Worm (Caenorhabditis elegans) whole organism, late embryonic: ENCODE data around the gene lim-6.

ENCODE experiments used
- C08G9.2 ChIP-seq: sonication (generic microtip); optimal IDR thresholded peaks from 2 replicates; lab custom pipeline; 2016; ENCODE audit warnings: mild to moderate bottlenecking, missing genetic modification characterization, moderate library complexity, missing compliant biosample characterization
- C38D4.7 ChIP-seq: fragments of 200-800 bp; sonication (Bioruptor generic); optimal IDR thresholded peaks from 2 replicates; lab custom pipeline; 2018; ENCODE audit warnings: mild to moderate bottlenecking, missing genetic modification characterization, moderate library complexity, missing compliant biosample characterization
- F13H6.1 ChIP-seq: sonication (generic microtip); optimal IDR thresholded peaks from 2 replicates; lab custom pipeline; 2016; ENCODE audit warnings: missing genetic modification characterization, missing compliant biosample characterization
- T23F11.4 ChIP-seq: fragments of 200-800 bp; sonication (Bioruptor generic); optimal IDR thresholded peaks from 2 replicates; lab custom pipeline; 2018; ENCODE audit warnings: mild to moderate bottlenecking, missing genetic modification characterization, missing compliant biosample characterization
- Y22D7AL.16 ChIP-seq: sonication (generic microtip); optimal IDR thresholded peaks from 2 replicates; lab custom pipeline; 2016; ENCODE audit warnings: missing genetic modification characterization, missing compliant biosample characterization
- ahr-1 ChIP-seq: sonication (generic microtip); optimal IDR thresholded peaks from 2 replicates; lab custom pipeline; 2016; ENCODE audit warnings: missing genetic modification characterization, missing compliant biosample characterization
- ama-1 ChIP-seq: fragments of 150-350 bp; optimal IDR thresholded peaks from 2 replicates; lab custom pipeline; 2014
- ceh-14 ChIP-seq: sonication (generic microtip); optimal IDR thresholded peaks from 2 replicates; lab custom pipeline; 2016; ENCODE audit warnings: missing genotype, missing genetic modification characterization, missing compliant biosample characterization
- ceh-18 ChIP-seq: sonication (generic microtip); optimal IDR thresholded peaks from 2 replicates; lab custom pipeline; 2016; ENCODE audit warnings: missing genetic modification characterization, missing compliant biosample characterization
- ceh-2 ChIP-seq: sonication (generic microtip); optimal IDR thresholded peaks from 2 replicates; lab custom pipeline; 2016; ENCODE audit warnings: missing genotype, missing genetic modification characterization, missing compliant biosample characterization
- ceh-22 ChIP-seq: sonication (generic microtip); optimal IDR thresholded peaks from 2 replicates; lab custom pipeline; 2017; ENCODE audit warnings: missing biosample characterization, missing genetic modification characterization
- ceh-24 ChIP-seq: sonication (generic microtip); optimal IDR thresholded peaks from 2 replicates; lab custom pipeline; 2016; ENCODE audit warnings: mild to moderate bottlenecking, missing genetic modification characterization, missing compliant biosample characterization
- ceh-30 ChIP-seq: fragments of 150-350 bp; optimal IDR thresholded peaks from 2 replicates; lab custom pipeline; 2014; ENCODE audit warnings: missing biosample characterization, missing genetic modification characterization
- ceh-31 ChIP-seq: sonication (generic microtip); optimal IDR thresholded peaks from 2 replicates; lab custom pipeline; 2016; ENCODE audit warnings: missing genetic modification characterization, missing compliant biosample characterization
- ceh-34 ChIP-seq: sonication (generic microtip); optimal IDR thresholded peaks from 2 replicates; lab custom pipeline; 2016; ENCODE audit warnings: mild to moderate bottlenecking, missing genetic modification characterization, missing compliant biosample characterization
- ceh-45 ChIP-seq: fragments of 200-800 bp; sonication (Bioruptor generic); IDR thresholded peaks from 2 replicates; pipeline ENCODE4 v1.3.6; 2022; ENCODE audit warnings: missing genetic modification reagents, missing genetic modification characterization, missing compliant biosample characterization
- ceh-48 ChIP-seq: sonication (generic microtip); optimal IDR thresholded peaks from 2 replicates; lab custom pipeline; 2016; ENCODE audit warnings: missing genetic modification characterization, inconsistent platforms, missing compliant biosample characterization
- ceh-6 ChIP-seq: fragments of 200-800 bp; sonication (Bioruptor generic); optimal IDR thresholded peaks from 2 replicates; lab custom pipeline; 2018; ENCODE audit warnings: mild to moderate bottlenecking, missing genetic modification characterization, missing compliant biosample characterization
- dmd-4 ChIP-seq: sonication (generic microtip); optimal IDR thresholded peaks from 2 replicates; lab custom pipeline; 2016; ENCODE audit warnings: borderline replicate concordance, missing genetic modification characterization, missing compliant biosample characterization
- dve-1 ChIP-seq: sonication (generic microtip); optimal IDR thresholded peaks from 2 replicates; lab custom pipeline; 2017; ENCODE audit warnings: antibody characterized with exemption, mild to moderate bottlenecking, missing genetic modification characterization, missing compliant biosample characterization
- elt-2 ChIP-seq: sonication (generic microtip); optimal IDR thresholded peaks from 2 replicates; lab custom pipeline; 2016; ENCODE audit warnings: missing genetic modification reagents, missing genetic modification characterization, missing compliant biosample characterization
- ets-4 ChIP-seq: sonication (generic microtip); optimal IDR thresholded peaks from 2 replicates; lab custom pipeline; 2016; ENCODE audit warnings: missing genetic modification characterization, missing compliant biosample characterization
- eyg-1 ChIP-seq: sonication (generic microtip); optimal IDR thresholded peaks from 2 replicates; lab custom pipeline; 2016; ENCODE audit warnings: missing genotype, missing genetic modification characterization, missing compliant biosample characterization
- fax-1 ChIP-seq: sonication (generic microtip); optimal IDR thresholded peaks from 2 replicates; lab custom pipeline; 2016; ENCODE audit warnings: missing genotype, missing genetic modification characterization, missing compliant biosample characterization
- fkh-6 ChIP-seq: sonication (generic microtip); optimal IDR thresholded peaks from 2 replicates; lab custom pipeline; 2016; ENCODE audit warnings: missing genetic modification characterization, missing compliant biosample characterization
- hlh-13 ChIP-seq: fragments of 200-800 bp; sonication (Bioruptor generic); optimal IDR thresholded peaks from 2 replicates; lab custom pipeline; 2018; ENCODE audit warnings: mild to moderate bottlenecking, missing genetic modification characterization, missing compliant biosample characterization
- hlh-15 ChIP-seq: sonication (generic microtip); optimal IDR thresholded peaks from 2 replicates; lab custom pipeline; 2016; ENCODE audit warnings: missing genetic modification characterization, missing compliant biosample characterization
- hlh-30 ChIP-seq: sonication (generic microtip); optimal IDR thresholded peaks from 2 replicates; lab custom pipeline; 2017; ENCODE audit warnings: antibody characterized with exemption, missing genetic modification characterization, missing compliant biosample characterization; ENCODE audit not compliant: insufficient read depth
- hlh-6 ChIP-seq: sonication (generic microtip); optimal IDR thresholded peaks from 2 replicates; lab custom pipeline; 2016; ENCODE audit warnings: missing genotype, missing genetic modification characterization, missing compliant biosample characterization
- hlh-8 ChIP-seq: sonication (generic microtip); optimal IDR thresholded peaks from 2 replicates; lab custom pipeline; 2016; ENCODE audit warnings: missing genotype, missing genetic modification characterization, missing compliant biosample characterization
- lim-6 ChIP-seq: sonication (generic microtip); optimal IDR thresholded peaks from 2 replicates; lab custom pipeline; 2016; ENCODE audit warnings: missing genetic modification characterization, missing compliant biosample characterization
- lin-11 ChIP-seq: fragments of 200-800 bp; sonication (Bioruptor generic); optimal IDR thresholded peaks from 2 replicates; lab custom pipeline; 2018; ENCODE audit warnings: mild to moderate bottlenecking, missing genetic modification characterization, missing compliant biosample characterization
- nfya-1 ChIP-seq: sonication (generic microtip); optimal IDR thresholded peaks from 2 replicates; lab custom pipeline; 2017; ENCODE audit warnings: missing genetic modification characterization, mild to moderate bottlenecking, missing compliant biosample characterization, antibody characterized with exemption, moderate library complexity
- odd-2 ChIP-seq: sonication (generic microtip); optimal IDR thresholded peaks from 2 replicates; lab custom pipeline; 2017; ENCODE audit warnings: antibody characterized with exemption, mild to moderate bottlenecking, missing genetic modification characterization, missing compliant biosample characterization
- pag-3 ChIP-seq: sonication (generic microtip); optimal IDR thresholded peaks from 2 replicates; lab custom pipeline; 2016; ENCODE audit warnings: missing compliant biosample characterization, missing genetic modification characterization, borderline replicate concordance
- ref-2 ChIP-seq: sonication (generic microtip); optimal IDR thresholded peaks from 2 replicates; lab custom pipeline; 2016; ENCODE audit warnings: missing genetic modification characterization, missing compliant biosample characterization
- rnt-1 ChIP-seq: sonication (generic microtip); optimal IDR thresholded peaks from 2 replicates; lab custom pipeline; 2016; ENCODE audit warnings: missing genetic modification characterization, missing compliant biosample characterization
- sdc-2 ChIP-seq: sonication (generic microtip); optimal IDR thresholded peaks from 2 replicates; lab custom pipeline; 2016; ENCODE audit warnings: missing genotype, missing genetic modification characterization, missing compliant biosample characterization
- tbx-2 ChIP-seq: sonication (generic microtip); optimal IDR thresholded peaks from 2 replicates; lab custom pipeline; 2016; ENCODE audit warnings: missing genetic modification characterization, missing compliant biosample characterization
- tbx-7 ChIP-seq: sonication (generic microtip); optimal IDR thresholded peaks from 2 replicates; lab custom pipeline; 2016; ENCODE audit warnings: missing genotype, missing genetic modification characterization, missing compliant biosample characterization
- unc-3 ChIP-seq, 2 experiments: fragments of 200-800 bp in 1 of 2; sonication (Bioruptor generic) in 1 of 2; sonication (generic microtip) in 1 of 2; conservative IDR thresholded peaks in 1 of 2; optimal IDR thresholded peaks in 1 of 2; 2 replicates each; pipeline versions ENCODE4 v1.3.6 to Lab custom; 2016 to 2022; ENCODE audit warnings: missing compliant biosample characterization in 2 of 2, missing genetic modification characterization in 2 of 2, missing genetic modification reagents in 1 of 2
- unc-42 ChIP-seq: sonication (generic microtip); optimal IDR thresholded peaks from 2 replicates; lab custom pipeline; 2016; ENCODE audit warnings: missing genotype, missing genetic modification characterization, missing compliant biosample characterization
- unc-55 ChIP-seq: sonication (generic microtip); optimal IDR thresholded peaks from 2 replicates; lab custom pipeline; 2017; ENCODE audit warnings: missing biosample characterization, missing genetic modification reagents, missing genetic modification characterization
- zip-5 ChIP-seq: sonication (generic microtip); optimal IDR thresholded peaks from 2 replicates; lab custom pipeline; 2016; ENCODE audit warnings: missing genetic modification characterization, missing compliant biosample characterization

The lim-6 gene

ce11 chrX:1094332-1094731, 22.1 kb downstream of the lim-6 start:
- TF ChIP-seq hlh-6, result no peak
- no peak for TF ChIP-seq zip-5 (tag; lab: Kevin White, UChicago)
- TF ChIP-seq fkh-6 (tag; lab: Kevin White, UChicago), result no peak
- no peak for TF ChIP-seq ceh-24 (tag; lab: Kevin White, UChicago)
- TF ChIP-seq odd-2 (tag; lab: Kevin White, UChicago), result no peak
- no peak for TF ChIP-seq ceh-48 (tag; lab: Kevin White, UChicago)
- TF ChIP-seq Y22D7AL.16, result no peak
- TF ChIP-seq dmd-4 (tag; lab: Kevin White, UChicago), result no peak
- no peak for TF ChIP-seq F13H6.1 (tag; lab: Kevin White, UChicago)
- TF ChIP-seq T23F11.4 (GFP tag; lab: Kevin White, UChicago), result no peak
- no peak for TF ChIP-seq ceh-18 (tag; lab: Kevin White, UChicago)
- no peak for TF ChIP-seq ets-4 (tag; lab: Kevin White, UChicago)
- TF ChIP-seq ceh-14 (tag; lab: Kevin White, UChicago), result no peak
- TF ChIP-seq hlh-13 (GFP tag; lab: Kevin White, UChicago), result no peak
- TF ChIP-seq ceh-6 (GFP tag; lab: Kevin White, UChicago), result no peak
- no peak for TF ChIP-seq ceh-22

DNA sequence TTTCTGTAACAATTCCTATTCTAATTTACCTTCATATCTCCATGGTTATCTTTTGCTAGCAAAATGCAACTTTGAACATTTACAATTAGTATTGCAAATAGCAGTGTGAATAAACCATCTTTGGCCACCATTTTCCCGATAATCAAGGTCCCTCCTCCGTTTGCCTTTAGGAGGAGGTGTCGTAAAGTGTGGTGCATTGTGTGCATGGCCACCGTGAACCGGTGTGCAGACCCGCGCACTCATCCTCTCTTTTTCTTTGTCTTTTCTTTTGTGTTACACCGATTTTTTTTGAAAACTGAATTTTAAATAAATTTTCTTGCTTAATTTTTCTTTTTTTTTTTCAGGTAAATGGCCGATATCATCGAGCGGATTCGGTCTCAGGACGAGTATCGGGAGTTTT, 24.6 kb downstream of the lim-6 start, which contains the start of the genes pigx-1 and rme-6:
Gene pigx-1 (minus strand): TSS at position 206 of the 400 bp plus-strand sequence.
Gene rme-6 (plus strand): TSS at position 345 of the 400 bp plus-strand sequence.
- TF ChIP-seq ceh-22 (no peak), ceh-6 (GFP tag; lab: Kevin White, UChicago) (no peak), ceh-48 (tag; lab: Kevin White, UChicago) (peak; percentile 10), pag-3 (no peak), nfya-1 (tag; lab: Kevin White, UChicago) (peak; percentile 24)

- TF ChIP-seq ref-2 (tag; lab: Kevin White, UChicago), result peak; percentile 55
- peak; percentile 64 for TF ChIP-seq unc-42 (tag; lab: Kevin White, UChicago)
- TF ChIP-seq dmd-4 (tag; lab: Kevin White, UChicago), result no peak
- TF ChIP-seq C08G9.2, result peak; percentile 18
- TF ChIP-seq ceh-18 (tag; lab: Kevin White, UChicago), result peak; percentile 32
- TF ChIP-seq ceh-14 (tag; lab: Kevin White, UChicago), result no peak
- TF ChIP-seq rnt-1 (tag; lab: Kevin White, UChicago), result peak; percentile 22
- TF ChIP-seq ceh-2 (tag; lab: Kevin White, UChicago), result peak; percentile 59
- peak; percentile 15 for TF ChIP-seq fax-1
- peak; percentile 87 for TF ChIP-seq ceh-48 (tag; lab: Kevin White, UChicago)
- peak; percentile 36 for TF ChIP-seq hlh-8 (tag; lab: Kevin White, UChicago)
- TF ChIP-seq ceh-45, result no peak
- peak; percentile 72 for TF ChIP-seq unc-55
- TF ChIP-seq ceh-31 (tag; lab: Kevin White, UChicago), result peak; percentile 85
- TF ChIP-seq tbx-2, result peak; percentile 67
- peak; percentile 40 for TF ChIP-seq sdc-2 (tag; lab: Kevin White, UChicago)
- no peak for TF ChIP-seq ama-1 (lab: Kevin White, UChicago)
- TF ChIP-seq nfya-1 (tag; lab: Kevin White, UChicago), result peak; percentile 61
- TF ChIP-seq ceh-34 (tag; lab: Kevin White, UChicago), result peak; percentile 60
- TF ChIP-seq elt-2 (tag; lab: Kevin White, UChicago), result no peak
- peak; percentile 5 for TF ChIP-seq hlh-30 (tag; lab: Kevin White, UChicago)
- no peak for TF ChIP-seq ceh-30 (tag; lab: Kevin White, UChicago)
Measured at ce11 chrX:1103702-1104262, 31.5 kb downstream of the lim-6 start, which contains the start of gene ife-4. Gene ife-4 (plus strand): TSS chrX:1104212.

DNA sequence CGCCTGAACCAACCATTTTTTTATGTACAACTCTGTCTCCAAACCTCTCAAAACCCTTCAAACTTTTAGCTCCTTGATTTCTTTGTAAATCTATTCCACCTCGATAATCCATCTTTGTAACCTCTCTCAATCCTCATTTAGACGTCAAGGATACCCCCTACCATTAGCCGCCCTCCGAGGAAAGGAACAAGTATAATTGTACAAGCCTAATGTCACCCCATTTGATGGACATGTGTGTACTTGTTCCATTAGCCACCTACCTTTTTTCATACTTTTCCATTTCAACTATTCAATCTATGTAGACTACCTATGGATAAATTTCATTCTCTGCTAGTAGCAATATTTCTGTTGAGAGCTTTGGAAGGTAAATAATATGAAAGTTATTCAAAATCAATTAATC, 35.5 kb downstream of the lim-6 start, which contains the start of gene C05D9.4:
Gene C05D9.4 (plus strand): TSS at position 301 of the 400 bp plus-strand sequence.
- no peak for TF ChIP-seq ahr-1 (tag; lab: Kevin White, UChicago)
- no peak for TF ChIP-seq dve-1 (tag; lab: Kevin White, UChicago)
- no peak for TF ChIP-seq tbx-7 (tag; lab: Kevin White, UChicago)
- TF ChIP-seq ref-2 (tag; lab: Kevin White, UChicago), result no peak
- TF ChIP-seq ceh-34 (tag; lab: Kevin White, UChicago), result no peak
- no peak for TF ChIP-seq ceh-45
- no peak for TF ChIP-seq ceh-48 (tag; lab: Kevin White, UChicago)
- TF ChIP-seq ceh-31 (tag; lab: Kevin White, UChicago), result no peak
- TF ChIP-seq lim-6 (tag; lab: Kevin White, UChicago), result no peak
- no peak for TF ChIP-seq lin-11 (tag; lab: Kevin White, UChicago)
- no peak for TF ChIP-seq hlh-15 (tag; lab: Kevin White, UChicago)
- no peak for TF ChIP-seq eyg-1 (tag; lab: Kevin White, UChicago)
- TF ChIP-seq unc-3 (GFP tag; conservative IDR thresholded peaks at IDR 0.05; lab: Robert Waterston, UW), result no peak
- TF ChIP-seq unc-3 (tag; optimal IDR thresholded peaks at IDR 0.05; lab: Kevin White, UChicago), result no peak
- TF ChIP-seq C38D4.7 (GFP tag; lab: Kevin White, UChicago), result no peak
- no peak for TF ChIP-seq hlh-30 (tag; lab: Kevin White, UChicago)
